Worm (Caenorhabditis elegans) whole organism, L2 larva: Measurements from ENCODE around the gene Y110A2AL.10.

Experiments
- C34F6.9 ChIP-seq: fragments of 150-350 bp; optimal IDR thresholded peaks from 2 replicates; lab custom pipeline; 2014; ENCODE audit warnings: missing biosample characterization, missing genetic modification characterization
- F13H6.1 ChIP-seq: sonication (generic microtip); optimal IDR thresholded peaks from 2 replicates; lab custom pipeline; 2016; ENCODE audit warnings: missing genetic modification characterization, missing compliant biosample characterization
- R02D3.7 ChIP-seq: fragments of 150-350 bp; optimal IDR thresholded peaks from 2 replicates; lab custom pipeline; 2014; ENCODE audit warnings: missing biosample characterization, missing genetic modification characterization
- Y55F3AM.14 ChIP-seq: fragments of 200-800 bp; sonication (Bioruptor generic); optimal IDR thresholded peaks from 2 replicates; lab custom pipeline; 2018; ENCODE audit warnings: mild to moderate bottlenecking, missing genetic modification characterization, missing compliant biosample characterization
- alr-1 ChIP-seq: fragments of 150-350 bp; optimal IDR thresholded peaks from 2 replicates; lab custom pipeline; 2014; ENCODE audit warnings: missing biosample characterization, missing genetic modification characterization
- ama-1 ChIP-seq: fragments of 150-350 bp; optimal IDR thresholded peaks from 2 replicates; lab custom pipeline; 2018; ENCODE audit warnings: inconsistent platforms
- blmp-1 ChIP-seq: sonication (generic microtip); optimal IDR thresholded peaks from 2 replicates; lab custom pipeline; 2017; ENCODE audit warnings: missing genetic modification characterization, mild to moderate bottlenecking, missing compliant biosample characterization, antibody characterized with exemption, moderate library complexity; ENCODE audit not compliant: insufficient read depth
- ceh-82 ChIP-seq: fragments of 150-350 bp; optimal IDR thresholded peaks from 2 replicates; lab custom pipeline; 2014; ENCODE audit warnings: missing biosample characterization, missing genetic modification characterization
- crh-2 ChIP-seq: sonication (generic microtip); optimal IDR thresholded peaks from 2 replicates; lab custom pipeline; 2017; ENCODE audit warnings: missing biosample characterization, missing genetic modification characterization
- egl-27 ChIP-seq: sonication (generic microtip); optimal IDR thresholded peaks from 3 replicates; lab custom pipeline; 2017; ENCODE audit warnings: missing biosample characterization, missing genetic modification reagents, missing genetic modification characterization
- elt-3 ChIP-seq: sonication (generic microtip); optimal IDR thresholded peaks from 2 replicates; lab custom pipeline; 2017; ENCODE audit warnings: missing biosample characterization, missing genetic modification characterization
- fos-1 ChIP-seq: fragments of 150-350 bp; optimal IDR thresholded peaks from 2 replicates; lab custom pipeline; 2014; ENCODE audit warnings: missing biosample characterization, missing genetic modification characterization
- gmeb-1 ChIP-seq: fragments of 150-350 bp; optimal IDR thresholded peaks from 2 replicates; lab custom pipeline; 2014; ENCODE audit warnings: missing biosample characterization, missing genetic modification characterization
- lin-11 ChIP-seq: fragments of 150-350 bp; sonication (generic microtip); optimal IDR thresholded peaks from 2 replicates; lab custom pipeline; 2014; ENCODE audit warnings: missing biosample characterization, missing genetic modification characterization, inconsistent platforms, mixed read lengths
- lin-13 ChIP-seq: fragments of 150-350 bp; optimal IDR thresholded peaks from 2 replicates; lab custom pipeline; 2014; ENCODE audit warnings: missing biosample characterization, missing genetic modification reagents, missing genetic modification characterization
- lsy-2 ChIP-seq, 2 experiments: fragments of 150-350 bp in 1 of 2; sonication (generic microtip) in 1 of 2; optimal IDR thresholded peaks; 2 replicates each; lab custom pipeline; 2014 to 2017; ENCODE audit warnings: missing biosample characterization in 2 of 2, missing genetic modification characterization in 2 of 2
- mab-5 ChIP-seq: fragments of 150-350 bp; optimal IDR thresholded peaks from 2 replicates; lab custom pipeline; 2014; ENCODE audit warnings: missing biosample characterization, missing genetic modification characterization
- mbf-1 ChIP-seq: sonication (generic microtip); optimal IDR thresholded peaks from 2 replicates; lab custom pipeline; 2017; ENCODE audit warnings: missing biosample characterization, missing genetic modification characterization
- mdl-1 ChIP-seq, 2 experiments: fragments of 150-350 bp in 1 of 2; sonication (generic microtip) in 1 of 2; optimal IDR thresholded peaks; 2 replicates each; lab custom pipeline; 2017; ENCODE audit warnings: missing biosample characterization in 2 of 2, missing genetic modification characterization in 2 of 2
- nhr-10 ChIP-seq: sonication (generic microtip); optimal IDR thresholded peaks from 2 replicates; lab custom pipeline; 2017; ENCODE audit warnings: missing biosample characterization, missing genetic modification characterization
- nhr-11 ChIP-seq: fragments of 150-350 bp; optimal IDR thresholded peaks from 2 replicates; lab custom pipeline; 2014; ENCODE audit warnings: missing biosample characterization, missing genetic modification characterization
- nhr-12 ChIP-seq: fragments of 150-350 bp; optimal IDR thresholded peaks from 2 replicates; lab custom pipeline; 2014; ENCODE audit warnings: missing biosample characterization, missing genetic modification characterization
- nhr-129 ChIP-seq: fragments of 150-350 bp; optimal IDR thresholded peaks from 2 replicates; lab custom pipeline; 2014; ENCODE audit warnings: missing biosample characterization, missing genetic modification characterization
- nhr-21 ChIP-seq: fragments of 150-350 bp; optimal IDR thresholded peaks from 2 replicates; lab custom pipeline; 2014; ENCODE audit warnings: missing biosample characterization, missing genetic modification characterization
- nhr-23 ChIP-seq: fragments of 150-350 bp; optimal IDR thresholded peaks from 2 replicates; lab custom pipeline; 2014; ENCODE audit warnings: missing biosample characterization, missing genetic modification reagents, missing genetic modification characterization
- nhr-237 ChIP-seq: fragments of 150-350 bp; optimal IDR thresholded peaks from 2 replicates; lab custom pipeline; 2014; ENCODE audit warnings: missing biosample characterization, missing genetic modification characterization
- nhr-25 ChIP-seq: fragments of 150-350 bp; sonication (generic microtip); optimal IDR thresholded peaks from 3 replicates; lab custom pipeline; 2014; ENCODE audit warnings: missing biosample characterization, missing genetic modification characterization
- nhr-6 ChIP-seq: fragments of 150-350 bp; optimal IDR thresholded peaks from 2 replicates; lab custom pipeline; 2014; ENCODE audit warnings: missing biosample characterization, missing genetic modification characterization
- nhr-77 ChIP-seq: fragments of 150-350 bp; optimal IDR thresholded peaks from 2 replicates; lab custom pipeline; 2014; ENCODE audit warnings: missing biosample characterization, missing genetic modification characterization
- peb-1 ChIP-seq: fragments of 150-350 bp; optimal IDR thresholded peaks from 2 replicates; lab custom pipeline; 2014; ENCODE audit warnings: missing biosample characterization, missing genetic modification characterization
- sem-4 ChIP-seq: fragments of 150-350 bp; optimal IDR thresholded peaks from 2 replicates; lab custom pipeline; 2014; ENCODE audit warnings: missing biosample characterization, missing genetic modification reagents, missing genetic modification characterization
- skn-1 ChIP-seq: sonication (generic microtip); optimal IDR thresholded peaks from 2 replicates; lab custom pipeline; 2017; ENCODE audit warnings: missing biosample characterization, missing genetic modification characterization
- sma-3 ChIP-seq: sonication (generic microtip); optimal IDR thresholded peaks from 2 replicates; lab custom pipeline; 2016; ENCODE audit warnings: missing genetic modification reagents, missing genetic modification characterization, missing compliant biosample characterization
- sma-9 ChIP-seq, 2 experiments: fragments of 150-350 bp in 1 of 2; sonication (generic microtip) in 1 of 2; optimal IDR thresholded peaks; 2 replicates each; lab custom pipeline; 2014 to 2016; ENCODE audit warnings: missing genetic modification characterization in 2 of 2, mild to moderate bottlenecking in 1 of 2, missing biosample characterization in 1 of 2, missing compliant biosample characterization in 1 of 2, missing genetic modification reagents in 1 of 2, moderate library complexity in 1 of 2
- snpc-4 ChIP-seq: fragments of 150-350 bp; optimal IDR thresholded peaks from 2 replicates; lab custom pipeline; 2014; ENCODE audit warnings: missing biosample characterization, missing genetic modification characterization
- unc-39 ChIP-seq: fragments of 150-350 bp; optimal IDR thresholded peaks from 2 replicates; lab custom pipeline; 2014; ENCODE audit warnings: missing biosample characterization, missing genetic modification characterization
- unc-55 ChIP-seq: fragments of 150-350 bp; sonication (generic microtip); optimal IDR thresholded peaks from 3 replicates; lab custom pipeline; 2014; ENCODE audit warnings: missing biosample characterization, missing genetic modification reagents, missing genetic modification characterization
- zag-1 ChIP-seq: fragments of 150-350 bp; optimal IDR thresholded peaks from 2 replicates; lab custom pipeline; 2014; ENCODE audit warnings: missing biosample characterization, missing genetic modification characterization
- ztf-1 ChIP-seq: fragments of 200-800 bp; sonication (Bioruptor generic); conservative IDR thresholded peaks from 2 replicates; pipeline ENCODE4 v1.3.6; 2022; ENCODE audit warnings: missing genetic modification characterization, missing compliant biosample characterization
- ztf-4 ChIP-seq: fragments of 150-350 bp; optimal IDR thresholded peaks from 2 replicates; lab custom pipeline; 2014; ENCODE audit warnings: missing biosample characterization, missing genetic modification characterization

The Y110A2AL.10 gene

DNA sequence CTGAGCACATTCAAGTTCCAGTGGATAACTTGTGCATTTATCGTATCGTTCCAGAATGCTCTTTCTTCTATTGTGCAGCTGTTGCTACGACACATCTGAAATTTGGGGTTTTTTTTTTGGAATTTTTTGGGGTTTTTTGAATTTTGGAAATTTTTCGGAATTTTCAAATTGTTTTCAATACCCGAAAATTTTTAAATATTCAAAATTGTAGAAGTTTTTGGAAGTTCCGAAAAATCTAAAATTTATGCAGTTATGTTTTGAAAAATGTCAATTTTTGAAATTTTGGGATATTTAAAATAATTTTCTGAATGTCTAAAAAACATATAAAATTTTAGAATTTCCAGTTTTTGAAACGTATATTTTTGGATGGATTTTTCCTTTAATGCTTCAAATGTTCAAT, at the start of gene Y110A2AL.10:
TSS of gene Y110A2AL.10 (minus strand) at position 101 of the 400 bp plus-strand sequence.
- TF ChIP-seq ztf-1 (no peak), mdl-1 (tag; optimal IDR thresholded peaks at IDR 0.05; lab: Kevin White, UChicago) (no peak), egl-27 (tag; lab: Kevin White, UChicago) (no peak), unc-39 (no peak), ceh-82 (tag; lab: Kevin White, UChicago) (no peak), nhr-21 (tag; lab: Kevin White, UChicago) (no peak), mab-5 (tag; lab: Kevin White, UChicago) (no peak), nhr-11 (tag; lab: Kevin White, UChicago) (no peak), nhr-77 (tag; lab: Kevin White, UChicago) (no peak), crh-2 (tag; lab: Kevin White, UChicago) (no peak), nhr-237 (tag; lab: Kevin White, UChicago) (no peak), ztf-4 (tag; lab: Kevin White, UChicago) (no peak), zag-1 (tag; lab: Kevin White, UChicago) (no peak), gmeb-1 (no peak), lin-13 (GFP tag; lab: Kevin White, UChicago) (no peak), lin-11 (no peak)
- TF ChIP-seq, all 48 proteins: peak for 0

DNA sequence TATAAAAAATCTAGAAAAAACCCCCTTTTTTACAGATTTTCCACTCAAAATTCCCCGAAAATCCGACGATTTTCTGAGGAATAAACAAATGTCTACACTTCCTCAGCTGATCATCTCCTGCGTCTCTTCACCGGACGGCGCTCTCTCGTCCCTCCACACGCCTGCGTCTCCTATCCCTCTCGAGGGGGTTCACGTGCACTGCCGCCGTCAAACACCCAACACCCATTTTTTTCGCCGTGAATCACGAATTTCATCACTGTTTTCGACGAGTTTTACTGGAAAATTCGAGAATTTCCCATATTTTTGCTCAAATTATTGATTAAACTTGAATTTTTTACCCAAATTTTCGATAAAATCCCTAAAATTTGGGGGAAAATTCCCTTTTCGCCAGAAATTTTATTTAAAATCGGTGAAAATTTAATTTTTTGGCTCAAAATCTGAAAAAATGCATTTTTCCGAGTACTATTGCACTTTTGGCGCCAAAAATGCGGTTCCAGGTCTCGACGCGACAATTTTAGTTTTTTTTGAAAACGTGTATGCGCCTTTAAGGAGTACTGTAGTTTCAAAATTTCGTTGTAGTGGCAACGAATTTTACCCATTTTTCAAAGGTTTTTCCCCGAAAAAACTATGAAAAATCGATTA, 49.2 kb upstream of the Y110A2AL.10 start:
- TF ChIP-seq gmeb-1 (peak; percentile 27), nhr-6 (tag; lab: Kevin White, UChicago) (no peak), blmp-1 (tag; lab: Kevin White, UChicago) (no peak), lin-13 (GFP tag; lab: Kevin White, UChicago) (peak; percentile 1), alr-1 (tag; lab: Kevin White, UChicago) (no peak), R02D3.7 (tag; lab: Kevin White, UChicago) (no peak), ztf-4 (tag; lab: Kevin White, UChicago) (no peak), F13H6.1 (tag; lab: Kevin White, UChicago) (peak; percentile 7), skn-1 (tag; lab: Kevin White, UChicago) (no peak), egl-27 (tag; lab: Kevin White, UChicago) (no peak), crh-2 (tag; lab: Kevin White, UChicago) (peak; percentile 28), C34F6.9 (peak; percentile 80), mdl-1 (tag; optimal IDR thresholded peaks at IDR 0.05; lab: Kevin White, UChicago) (peak; percentile 70 to 82), lsy-2 (tag; optimal IDR thresholded peaks at IDR 0.05; lab: Kevin White, UChicago) (peak; percentile 26 to 62), ceh-82 (tag; lab: Kevin White, UChicago) (no peak), zag-1 (tag; lab: Kevin White, UChicago) (no peak), lin-11 (peak; percentile 6), mab-5 (tag; lab: Kevin White, UChicago) (no peak), unc-55 (GFP tag; lab: Kevin White, UChicago) (peak; percentile 64), nhr-129 (tag; lab: Kevin White, UChicago) (peak; percentile 48), nhr-25 (tag; lab: Kevin White, UChicago) (peak; percentile 35), nhr-10 (tag; lab: Kevin White, UChicago) (no peak), Y55F3AM.14 (no peak), sma-3 (peak; percentile 15), sma-9 (GFP tag; optimal IDR thresholded peaks at IDR 0.05; lab: Kevin White, UChicago) (peak; percentile 52), sma-9 (tag; optimal IDR thresholded peaks at IDR 0.05; lab: Kevin White, UChicago) (no peak), fos-1 (tag; lab: Kevin White, UChicago) (peak; percentile 61), elt-3 (tag; lab: Kevin White, UChicago) (no peak), nhr-23 (tag; lab: Kevin White, UChicago) (no peak), mbf-1 (tag; lab: Kevin White, UChicago) (no peak)

DNA sequence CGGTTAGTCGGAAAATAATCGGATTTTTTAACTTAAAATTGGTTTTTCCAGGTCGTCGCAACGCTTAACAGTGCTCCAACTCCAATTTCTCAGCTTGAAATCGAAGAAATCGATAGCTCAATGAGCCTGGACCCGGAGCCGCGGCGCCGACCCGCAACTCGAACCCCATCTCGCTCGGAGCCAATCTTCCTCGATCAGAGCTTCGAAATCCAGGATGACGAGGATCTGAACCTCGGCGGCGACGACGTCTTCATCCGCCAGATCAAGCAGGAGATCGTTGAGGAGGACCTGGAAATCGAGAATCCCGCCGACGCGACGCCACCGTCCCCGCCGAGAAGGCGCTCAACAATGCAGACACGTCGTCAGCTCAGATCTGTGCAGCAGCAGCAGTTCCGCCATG, 48.5 kb upstream of the Y110A2AL.10 start:
- no peak for TF ChIP-seq fos-1 (tag; lab: Kevin White, UChicago)
- TF ChIP-seq C34F6.9: no peak
- no peak for TF ChIP-seq nhr-12 (tag; lab: Kevin White, UChicago)
- no peak for TF ChIP-seq lin-11
- TF ChIP-seq sma-3: no peak
- TF ChIP-seq mab-5 (tag; lab: Kevin White, UChicago): no peak
- no peak for TF ChIP-seq sem-4 (tag; lab: Kevin White, UChicago)
- TF ChIP-seq nhr-11 (tag; lab: Kevin White, UChicago): no peak
- no peak for TF ChIP-seq ama-1
- no peak for TF ChIP-seq peb-1 (tag; lab: Kevin White, UChicago)
- no peak for TF ChIP-seq nhr-237 (tag; lab: Kevin White, UChicago)
- TF ChIP-seq lin-13 (GFP tag; lab: Kevin White, UChicago): no peak
- TF ChIP-seq mdl-1 (tag; optimal IDR thresholded peaks at IDR 0.05; lab: Kevin White, UChicago): no peak
- TF ChIP-seq lsy-2 (tag; optimal IDR thresholded peaks at IDR 0.05; lab: Kevin White, UChicago): no peak
- no peak for TF ChIP-seq egl-27 (tag; lab: Kevin White, UChicago)
- no peak for TF ChIP-seq elt-3 (tag; lab: Kevin White, UChicago)
- no peak for TF ChIP-seq skn-1 (tag; lab: Kevin White, UChicago)
- no peak for TF ChIP-seq snpc-4 (tag; lab: Kevin White, UChicago)
- no peak for TF ChIP-seq blmp-1 (tag; lab: Kevin White, UChicago)
